Worm (Caenorhabditis elegans) whole organism, L4/young adult: ENCODE data around the gene tat-1.

Experiments
- dao-5 ChIP-seq: sonication (generic microtip); optimal IDR thresholded peaks from 2 replicates; lab custom pipeline; 2016; ENCODE audit warnings: missing genotype, missing genetic modification characterization, moderate library complexity, missing compliant biosample characterization
- him-1 ChIP-seq: sonication (generic microtip); optimal IDR thresholded peaks from 2 replicates; lab custom pipeline; 2016; ENCODE audit warnings: missing genotype, missing genetic modification reagents, missing genetic modification characterization, missing compliant biosample characterization

- TF ChIP-seq him-1 (tag; lab: Kevin White, UChicago) (no peak), dao-5 (no peak)
These were observed 8.1 kb upstream of the tat-1 start, which contains the start of gene snr-6 for ce11 chrIII:12429579-12430084.
